Fruit fly (Drosophila melanogaster) whole organism, embryonic: Measurements from ENCODE around the gene CG12321.

Source experiments
- Atf6 ChIP-seq: fragments of 200-800 bp; sonication (Bioruptor generic); IDR thresholded peaks from 2 replicates; pipeline ENCODE4 v1.3.6; 2022; ENCODE audit warnings: missing biosample characterization, missing genetic modification characterization
- B-H1 ChIP-seq: fragments of 200-800 bp; sonication (Bioruptor generic); IDR thresholded peaks from 3 replicates; pipeline ENCODE4 v1.3.6; 2022; ENCODE audit warnings: missing biosample characterization, missing genetic modification characterization
- B-H2 ChIP-seq: fragments of 200-800 bp; sonication (Bioruptor generic); optimal IDR thresholded peaks from 2 replicates; lab custom pipeline; 2018; ENCODE audit warnings: missing biosample characterization, mild to moderate bottlenecking, missing genetic modification characterization
- Bdp1 ChIP-seq: fragments of 200-800 bp; sonication (Bioruptor generic); optimal IDR thresholded peaks from 3 replicates; lab custom pipeline; 2016; ENCODE audit warnings: missing biosample characterization, missing genetic modification characterization
- CG10543 ChIP-seq: fragments of 200-800 bp; sonication (Bioruptor generic); optimal IDR thresholded peaks from 3 replicates; lab custom pipeline; 2017; ENCODE audit warnings: missing biosample characterization, mild to moderate bottlenecking, missing genetic modification characterization, moderate library complexity
- CG11247 ChIP-seq: fragments of 200-800 bp; sonication (Bioruptor generic); IDR thresholded peaks from 2 replicates; pipeline ENCODE4 v1.3.6; 2022; ENCODE audit warnings: missing biosample characterization, missing genetic modification characterization
- CG12219 ChIP-seq: fragments of 200-800 bp; sonication (Bioruptor generic); optimal IDR thresholded peaks from 3 replicates; lab custom pipeline; 2018; ENCODE audit warnings: missing biosample characterization, mild to moderate bottlenecking, missing genetic modification characterization
- CG15479 ChIP-seq: fragments of 200-800 bp; sonication (Bioruptor generic); optimal IDR thresholded peaks from 3 replicates; lab custom pipeline; 2019; ENCODE audit warnings: missing biosample characterization, mild to moderate bottlenecking, missing genetic modification characterization, moderate library complexity
- CG15601 ChIP-seq: fragments of 200-800 bp; sonication (Bioruptor generic); optimal IDR thresholded peaks from 3 replicates; lab custom pipeline; 2019; ENCODE audit warnings: missing biosample characterization, mild to moderate bottlenecking, missing genetic modification characterization, moderate library complexity
- CG1603 ChIP-seq: fragments of 200-800 bp; sonication (Bioruptor generic); optimal IDR thresholded peaks from 2 replicates; lab custom pipeline; 2019; ENCODE audit warnings: missing biosample characterization, mild to moderate bottlenecking, missing genetic modification characterization, moderate library complexity
- CG1647 ChIP-seq: fragments of 200-800 bp; sonication (Bioruptor generic); optimal IDR thresholded peaks from 3 replicates; lab custom pipeline; 2016; ENCODE audit warnings: missing biosample characterization, missing genetic modification characterization
- CG17568 ChIP-seq: fragments of 200-800 bp; sonication (Bioruptor generic); optimal IDR thresholded peaks from 2 replicates; lab custom pipeline; 2018; ENCODE audit warnings: missing biosample characterization, mild to moderate bottlenecking, missing genetic modification characterization, moderate library complexity
- CG30020 ChIP-seq: fragments of 200-800 bp; optimal IDR thresholded peaks from 2 replicates; lab custom pipeline; 2019; ENCODE audit warnings: missing biosample characterization, mild to moderate bottlenecking, missing genetic modification characterization, moderate library complexity
- CG31441 ChIP-seq: fragments of 200-800 bp; sonication (Bioruptor generic); IDR thresholded peaks from 2 replicates; pipeline ENCODE4 v1.3.6; 2022; ENCODE audit warnings: missing biosample characterization, missing genetic modification characterization
- CG3163 ChIP-seq: fragments of 200-800 bp; sonication (Bioruptor generic); optimal IDR thresholded peaks from 3 replicates; lab custom pipeline; 2016; ENCODE audit warnings: missing biosample characterization, missing genetic modification characterization
- CG32532 ChIP-seq: fragments of 200-800 bp; sonication (Bioruptor generic); IDR thresholded peaks from 2 replicates; pipeline ENCODE4 v1.3.6; 2022; ENCODE audit warnings: missing biosample characterization, missing genetic modification characterization
- CG3995 ChIP-seq: fragments of 200-800 bp; sonication (Bioruptor generic); optimal IDR thresholded peaks from 3 replicates; lab custom pipeline; 2016; ENCODE audit warnings: missing biosample characterization, missing genetic modification characterization
- CG4854 ChIP-seq: fragments of 200-800 bp; sonication (Bioruptor generic); optimal IDR thresholded peaks from 2 replicates; lab custom pipeline; 2016; ENCODE audit warnings: missing biosample characterization, missing genetic modification characterization, inconsistent platforms
- CG5180 ChIP-seq: fragments of 200-800 bp; sonication (Bioruptor generic); optimal IDR thresholded peaks from 3 replicates; lab custom pipeline; 2017; ENCODE audit warnings: missing biosample characterization, missing genetic modification characterization, mild to moderate bottlenecking, moderate library complexity, missing genetic modification reagents
- CG7556 ChIP-seq: fragments of 200-800 bp; sonication (Bioruptor generic); optimal IDR thresholded peaks from 2 replicates; lab custom pipeline; 2017; ENCODE audit warnings: missing biosample characterization, mild to moderate bottlenecking, missing genetic modification characterization
- Camta ChIP-seq: fragments of 200-800 bp; sonication (Bioruptor generic); optimal IDR thresholded peaks from 2 replicates; lab custom pipeline; 2016; ENCODE audit warnings: missing biosample characterization, missing genetic modification characterization
- Dll ChIP-seq: fragments of 200-800 bp; sonication (Bioruptor generic); IDR thresholded peaks from 4 replicates; pipeline ENCODE4 v1.3.6; 2022; ENCODE audit warnings: missing biosample characterization, missing genetic modification characterization; ENCODE audit not compliant: partially characterized antibody
- Dp ChIP-seq: fragments of 200-800 bp; sonication (Bioruptor generic); optimal IDR thresholded peaks from 2 replicates; lab custom pipeline; 2018; ENCODE audit warnings: missing biosample characterization, mild to moderate bottlenecking, missing genetic modification characterization, moderate library complexity
- Dref ChIP-seq: fragments of 200-800 bp; sonication (Bioruptor generic); IDR thresholded peaks from 2 replicates; pipeline ENCODE4 v1.3.6; 2022; ENCODE audit warnings: missing biosample characterization, missing genetic modification characterization
- Gsc ChIP-seq: fragments of 200-800 bp; sonication (Bioruptor generic); IDR thresholded peaks from 2 replicates; pipeline ENCODE4 v1.3.6; 2022; ENCODE audit warnings: missing biosample characterization, missing genetic modification characterization
- HLH4C ChIP-seq: fragments of 200-800 bp; sonication (Bioruptor generic); IDR thresholded peaks from 3 replicates; pipeline ENCODE4 v1.3.6; 2022; ENCODE audit warnings: missing biosample characterization, missing genetic modification characterization; ENCODE audit not compliant: partially characterized antibody
- NC2β ChIP-seq: fragments of 200-800 bp; sonication (Bioruptor generic); optimal IDR thresholded peaks from 2 replicates; lab custom pipeline; 2016; ENCODE audit warnings: missing biosample characterization, missing genetic modification characterization
- Nf-YB ChIP-seq: fragments of 200-800 bp; sonication (Bioruptor generic); optimal IDR thresholded peaks from 3 replicates; lab custom pipeline; 2019; ENCODE audit warnings: missing biosample characterization, mild to moderate bottlenecking, missing genetic modification characterization, moderate library complexity
- NfI ChIP-seq: fragments of 200-800 bp; sonication (Bioruptor generic); optimal IDR thresholded peaks from 3 replicates; lab custom pipeline; 2018; ENCODE audit warnings: missing biosample characterization, mild to moderate bottlenecking, missing genetic modification characterization, moderate library complexity
- Sry-δ ChIP-seq: fragments of 200-800 bp; sonication (Bioruptor generic); optimal IDR thresholded peaks from 2 replicates; lab custom pipeline; 2016; ENCODE audit warnings: missing biosample characterization, missing genetic modification characterization
- Taf1 ChIP-seq: fragments of 200-800 bp; sonication (Bioruptor generic); IDR thresholded peaks from 2 replicates; pipeline ENCODE4 v1.3.6; 2022; ENCODE audit warnings: missing biosample characterization, missing genetic modification characterization
- Vsx1 ChIP-seq: fragments of 200-800 bp; sonication (Bioruptor generic); optimal IDR thresholded peaks from 2 replicates; lab custom pipeline; 2017; ENCODE audit warnings: missing biosample characterization, mild to moderate bottlenecking, missing genetic modification characterization, missing genetic modification reagents
- YL-1 ChIP-seq: fragments of 200-800 bp; sonication (Bioruptor generic); optimal IDR thresholded peaks from 3 replicates; lab custom pipeline; 2017; ENCODE audit warnings: missing biosample characterization, mild to moderate bottlenecking, missing genetic modification characterization
- ara ChIP-seq: fragments of 200-800 bp; sonication (Bioruptor generic); IDR thresholded peaks from 2 replicates; pipeline ENCODE4 v1.3.6; 2022; ENCODE audit warnings: missing biosample characterization, missing genetic modification characterization
- ase ChIP-seq: fragments of 200-800 bp; sonication (Bioruptor generic); IDR thresholded peaks from 3 replicates; pipeline ENCODE4 v1.3.6; 2022; ENCODE audit warnings: missing biosample characterization, missing genetic modification characterization
- bigmax ChIP-seq: fragments of 200-800 bp; sonication (Bioruptor generic); optimal IDR thresholded peaks from 2 replicates; lab custom pipeline; 2018; ENCODE audit warnings: missing biosample characterization, mild to moderate bottlenecking, missing genetic modification characterization
- cas ChIP-seq: fragments of 200-800 bp; sonication (Bioruptor generic); IDR thresholded peaks from 2 replicates; pipeline ENCODE4 v1.3.6; 2022; ENCODE audit warnings: missing biosample characterization, missing genetic modification characterization
- cg ChIP-seq: fragments of 200-800 bp; sonication (Bioruptor generic); optimal IDR thresholded peaks from 3 replicates; lab custom pipeline; 2019; ENCODE audit warnings: missing biosample characterization, mild to moderate bottlenecking, missing genetic modification characterization, moderate library complexity
- chif ChIP-seq, 2 experiments: fragments of 200-800 bp; sonication (Bioruptor generic); optimal IDR thresholded peaks; 3 replicates each; lab custom pipeline; 2016; ENCODE audit warnings: missing biosample characterization in 2 of 2, missing genetic modification characterization in 2 of 2
- crol ChIP-seq: fragments of 200-800 bp; sonication (Bioruptor generic); IDR thresholded peaks from 2 replicates; pipeline ENCODE4 v1.3.6; 2022; ENCODE audit warnings: missing biosample characterization, missing genetic modification characterization
- dmrt11E ChIP-seq: fragments of 200-800 bp; sonication (Bioruptor generic); optimal IDR thresholded peaks from 3 replicates; lab custom pipeline; 2018; ENCODE audit warnings: missing biosample characterization, mild to moderate bottlenecking, missing genetic modification characterization, moderate library complexity
- fd96Cb ChIP-seq: fragments of 200-800 bp; sonication (Bioruptor generic); optimal IDR thresholded peaks from 2 replicates; lab custom pipeline; 2018; ENCODE audit warnings: missing biosample characterization, mild to moderate bottlenecking, missing genetic modification characterization, moderate library complexity
- hkb ChIP-seq, 2 experiments: fragments of 200-800 bp in 1 of 2; fragments of >200 bp in 1 of 2; sonication (Bioruptor generic) in 1 of 2; IDR thresholded peaks in 1 of 2; optimal IDR thresholded peaks in 1 of 2; 2 replicates each; pipeline versions ENCODE4 v1.3.6 to Lab custom; 2017 to 2022; ENCODE audit warnings: missing biosample characterization in 1 of 2, missing genetic modification characterization in 1 of 2
- lmd ChIP-seq: fragments of 200-800 bp; sonication (Bioruptor generic); IDR thresholded peaks from 2 replicates; pipeline ENCODE4 v1.3.6; 2022; ENCODE audit warnings: missing biosample characterization, missing genetic modification characterization
- nau ChIP-seq: fragments of 200-800 bp; sonication (Bioruptor generic); optimal IDR thresholded peaks from 3 replicates; lab custom pipeline; 2017; ENCODE audit warnings: missing biosample characterization, mild to moderate bottlenecking, missing genetic modification characterization, missing genetic modification reagents
- rib ChIP-seq: fragments of 200-800 bp; sonication (Bioruptor generic); IDR thresholded peaks from 2 replicates; pipeline ENCODE4 v1.3.6; 2022; ENCODE audit warnings: missing biosample characterization, missing genetic modification characterization
- schlank ChIP-seq: fragments of 200-800 bp; sonication (Bioruptor generic); optimal IDR thresholded peaks from 2 replicates; lab custom pipeline; 2018; ENCODE audit warnings: missing biosample characterization, mild to moderate bottlenecking, missing genetic modification characterization
- sens ChIP-seq: fragments of 200-800 bp; sonication (Bioruptor generic); peaks from one replicate; lab custom pipeline; 2016; ENCODE audit warnings: missing biosample characterization, missing genetic modification characterization
- sr ChIP-seq: fragments of 200-800 bp; sonication (Bioruptor generic); IDR thresholded peaks from 3 replicates; pipeline ENCODE4 v1.3.6; 2022; ENCODE audit warnings: missing biosample characterization, missing genetic modification characterization
- zen ChIP-seq: fragments of 200-800 bp; sonication (Bioruptor generic); optimal IDR thresholded peaks from 3 replicates; lab custom pipeline; 2018; ENCODE audit warnings: missing biosample characterization, mild to moderate bottlenecking, missing genetic modification characterization, moderate library complexity
- zf30C ChIP-seq: fragments of 200-800 bp; sonication (Bioruptor generic); optimal IDR thresholded peaks from 3 replicates; lab custom pipeline; 2018; ENCODE audit warnings: missing biosample characterization, mild to moderate bottlenecking, missing genetic modification characterization

CG12321 gene

dm6 chr3R:18230229-18230628 lies 41.7 kb upstream of the CG12321 start (continued):
- TF ChIP-seq CG17568 (no peak), B-H2 (no peak), hkb (optimal IDR thresholded peaks at IDR 0.05; lab: Kevin White, UChicago) (no peak), hkb (GFP tag; IDR thresholded peaks at IDR 0.05; lab: Robert Waterston, UW) (no peak), Atf6 (no peak), sr (GFP tag; lab: Robert Waterston, UW) (no peak), Vsx1 (GFP tag; lab: Kevin White, UChicago) (no peak), CG11247 (no peak), HLH4C (GFP tag; lab: Robert Waterston, UW) (0 out of 3 replicates have a peak, but pooled peaks have one; percentile 25), chif (GFP tag; optimal IDR thresholded peaks at IDR 0.05; lab: Kevin White, UChicago) (no peak), ara (GFP tag; lab: Robert Waterston, UW) (no peak), NC2β (GFP tag; lab: Kevin White, UChicago) (no peak), Nf-YB (no peak), CG3995 (GFP tag; lab: Kevin White, UChicago) (no peak), CG15479 (GFP tag; lab: Kevin White, UChicago) (no peak), CG4854 (GFP tag; lab: Kevin White, UChicago) (no peak), Dll (0 out of 4 replicates have a peak, but pooled peaks have one; percentile 20), fd96Cb (no peak), CG1647 (GFP tag; lab: Kevin White, UChicago) (no peak), schlank (tag; lab: Kevin White, UChicago) (no peak), ase (GFP tag; lab: Robert Waterston, UW) (no peak), rib (no peak), crol (GFP tag; lab: Robert Waterston, UW) (no peak), dmrt11E (tag; lab: Kevin White, UChicago) (no peak), cg (GFP tag; lab: Kevin White, UChicago) (no peak), CG15601 (no peak), bigmax (GFP tag; lab: Kevin White, UChicago) (no peak), YL-1 (GFP tag; lab: Kevin White, UChicago) (no peak), NfI (GFP tag; lab: Kevin White, UChicago) (no peak), CG5180 (GFP tag; lab: Kevin White, UChicago) (no peak), Camta (GFP tag; lab: Kevin White, UChicago) (no peak), lmd (GFP tag; lab: Robert Waterston, UW) (no peak), sens (GFP tag; lab: Kevin White, UChicago) (peak; percentile 45), CG3163 (GFP tag; lab: Kevin White, UChicago) (no peak), zf30C (GFP tag; lab: Kevin White, UChicago) (no peak), Dp (GFP tag; lab: Kevin White, UChicago) (peak; percentile 60), CG12219 (GFP tag; lab: Kevin White, UChicago) (no peak), CG31441 (no peak), Sry-δ (GFP tag; lab: Kevin White, UChicago) (peak; percentile 32), CG1603 (tag; lab: Kevin White, UChicago) (peak; percentile 26), B-H1 (GFP tag; lab: Robert Waterston, UW) (no peak), zen (tag; lab: Kevin White, UChicago) (no peak), Taf1 (GFP tag; lab: Robert Waterston, UW) (no peak), nau (GFP tag; lab: Kevin White, UChicago) (no peak), cas (GFP tag; lab: Robert Waterston, UW) (no peak), CG10543 (no peak), CG7556 (GFP tag; lab: Kevin White, UChicago) (no peak), CG32532 (GFP tag; lab: Robert Waterston, UW) (no peak), CG30020 (tag; lab: Kevin White, UChicago) (peak; percentile 21), Gsc (GFP tag; lab: Robert Waterston, UW) (no peak), Dref (peak; percentile 46; the same call in 1 of the 2 replicates), Bdp1 (no peak)
